Worm (Caenorhabditis elegans): Measurements from ENCODE around the gene clp-2.

The clp-2 gene

ce11 chrIII:4688965-4689364, 14.9 kb downstream of the clp-2 start, which contains the start of gene ppat-1:
Gene ppat-1, plus strand, starts transcription at chrIII:4689280.
- no peak for TF ChIP-seq nhr-43 (tag; optimal IDR thresholded peaks at IDR 0.05; ENCODE audit: poor library complexity, severe bottlenecking)
- TF ChIP-seq elt-2 (tag; optimal IDR thresholded peaks at IDR 0.05), result peak; percentile 41

DNA sequence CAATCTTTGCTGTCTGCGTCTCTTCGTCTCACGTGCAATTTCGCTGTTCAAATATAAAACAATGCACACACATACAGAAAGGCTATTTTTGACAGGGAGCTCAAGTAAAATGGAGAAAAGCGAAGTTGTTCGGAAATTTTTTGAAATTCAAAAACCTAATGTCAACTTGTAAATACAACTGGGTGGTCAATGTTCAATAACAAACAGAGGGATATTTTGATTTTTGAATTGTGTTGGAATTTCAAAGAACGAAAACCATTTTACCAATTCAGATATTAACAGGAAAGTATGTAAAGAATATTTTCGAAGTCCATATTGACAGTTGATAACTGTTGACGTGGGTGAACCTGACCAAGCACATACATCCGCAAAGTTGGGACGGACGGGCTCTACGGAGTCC, 15.5 kb downstream of the clp-2 start, which contains the start of gene tag-243:
Gene tag-243 (minus strand): TSS at position 101 of the 400 bp plus-strand sequence.
- TF ChIP-seq sea-2 (GFP tag; optimal IDR thresholded peaks at IDR 0.05) (no peak), lsy-12 (tag; optimal IDR thresholded peaks at IDR 0.05) (no peak), nhr-11 (tag; optimal IDR thresholded peaks at IDR 0.05) (no peak), pha-4 (tag; optimal IDR thresholded peaks at IDR 0.05) (peak; percentile 19)

ce11 chrIII:4687134-4687533, 16.7 kb downstream of the clp-2 start:
- TF ChIP-seq mml-1 (tag; optimal IDR thresholded peaks at IDR 0.05), result no peak
- no peak for TF ChIP-seq nhr-12 (tag; optimal IDR thresholded peaks at IDR 0.05)
- no peak for TF ChIP-seq nhr-23 (tag; optimal IDR thresholded peaks at IDR 0.05)
- TF ChIP-seq ztf-11 (tag; optimal IDR thresholded peaks at IDR 0.05), result no peak
- no peak for TF ChIP-seq nhr-77 (tag; optimal IDR thresholded peaks at IDR 0.05)
- TF ChIP-seq ZK546.5 (tag; optimal IDR thresholded peaks at IDR 0.05), result no peak
- TF ChIP-seq nhr-76 (tag; optimal IDR thresholded peaks at IDR 0.05), result no peak
- TF ChIP-seq fkh-2 (tag; optimal IDR thresholded peaks at IDR 0.05), result no peak
- no peak for TF ChIP-seq nhr-67 (tag; optimal IDR thresholded peaks at IDR 0.05)
- TF ChIP-seq nhr-28 (tag; optimal IDR thresholded peaks at IDR 0.05), result no peak
- no peak for TF ChIP-seq lsy-12 (tag; optimal IDR thresholded peaks at IDR 0.05)
- no peak for TF ChIP-seq mdl-1 (tag; optimal IDR thresholded peaks at IDR 0.05)
- TF ChIP-seq fos-1 (tag; optimal IDR thresholded peaks at IDR 0.05), result no peak
- TF ChIP-seq unc-62 (GFP tag; optimal IDR thresholded peaks at IDR 0.05), result no peak
- no peak for TF ChIP-seq elt-1 (tag; optimal IDR thresholded peaks at IDR 0.05)
- TF ChIP-seq ceh-28 (tag; optimal IDR thresholded peaks at IDR 0.05), result no peak
- no peak for TF ChIP-seq nhr-11 (tag; optimal IDR thresholded peaks at IDR 0.05)

DNA sequence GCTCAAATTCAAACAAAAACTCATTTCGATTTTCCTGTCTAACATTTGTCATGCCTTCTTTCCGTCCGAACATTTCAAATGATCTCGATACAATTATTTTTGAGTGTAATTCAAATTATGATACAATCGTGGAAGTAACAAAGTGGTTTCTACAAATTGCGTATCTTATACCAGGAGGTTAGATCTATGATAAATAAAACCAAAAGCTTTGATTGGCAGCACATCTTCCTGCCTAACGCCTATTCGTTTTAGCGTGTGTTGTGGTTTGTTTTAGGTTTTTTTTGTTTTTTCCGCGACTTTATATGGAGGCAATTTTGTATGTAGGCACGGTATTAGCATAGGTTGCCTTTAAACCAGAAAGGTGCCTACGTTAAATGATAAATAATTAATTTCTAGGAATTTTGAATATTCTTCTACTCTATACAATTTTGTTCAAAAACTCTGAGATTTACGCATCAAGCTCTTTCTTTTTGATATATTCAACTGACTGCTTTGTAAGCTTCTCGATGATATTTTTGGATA, 23.8 kb downstream of the clp-2 start, which contains the start of gene srg-11:
Gene srg-11 (plus strand): TSS at position 51 of the 522 bp plus-strand sequence.
- TF ChIP-seq nhr-28 (tag; optimal IDR thresholded peaks at IDR 0.05) (no peak), ceh-28 (tag; optimal IDR thresholded peaks at IDR 0.05) (no peak), elt-3 (tag; optimal IDR thresholded peaks at IDR 0.05) (no peak), egl-27 (tag; optimal IDR thresholded peaks at IDR 0.05) (no peak), snpc-4 (tag; optimal IDR thresholded peaks at IDR 0.05) (no peak), jun-1 (tag; optimal IDR thresholded peaks at IDR 0.05) (no peak), elt-2 (tag; optimal IDR thresholded peaks at IDR 0.05) (no peak), tbx-2 (tag; optimal IDR thresholded peaks at IDR 0.05) (no peak), mml-1 (tag; optimal IDR thresholded peaks at IDR 0.05) (no peak), lin-39 (tag; optimal IDR thresholded peaks at IDR 0.05) (no peak), elt-1 (tag; optimal IDR thresholded peaks at IDR 0.05) (no peak), ama-1 (optimal IDR thresholded peaks at IDR 0.05) (no peak), nhr-77 (tag; optimal IDR thresholded peaks at IDR 0.05) (no peak)

DNA sequence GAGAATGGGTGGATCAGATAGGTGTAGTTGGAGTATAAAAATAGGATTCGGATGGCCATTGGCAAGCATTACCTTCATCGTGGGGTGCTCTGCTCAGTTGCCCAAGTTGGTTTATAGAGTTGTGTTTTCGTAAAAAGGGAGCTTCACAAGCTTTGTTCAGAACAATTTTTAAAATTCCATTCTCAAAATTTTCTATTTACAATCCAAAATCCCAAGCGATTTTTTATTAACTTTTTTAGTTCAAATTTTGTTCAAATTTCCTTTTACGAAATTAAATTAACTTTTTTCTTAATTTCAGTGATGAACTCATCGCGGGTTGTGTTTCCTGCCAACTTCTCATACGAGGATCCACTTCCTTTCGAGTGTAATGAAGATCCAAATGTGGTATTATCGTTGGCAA, 26.4 kb downstream of the clp-2 start, which contains the start of gene srg-10:
Gene srg-10 (plus strand): TSS at position 301 of the 400 bp plus-strand sequence.
- no peak for TF ChIP-seq ceh-9 (tag; optimal IDR thresholded peaks at IDR 0.05)
- no peak for TF ChIP-seq unc-39 (tag; optimal IDR thresholded peaks at IDR 0.05)
- TF ChIP-seq nhr-25 (tag; optimal IDR thresholded peaks at IDR 0.05), result no peak
- TF ChIP-seq nhr-28 (tag; optimal IDR thresholded peaks at IDR 0.05), result no peak
- TF ChIP-seq snpc-4 (tag; optimal IDR thresholded peaks at IDR 0.05), result no peak

ce11 chrIII:4671949-4672348, 31.9 kb downstream of the clp-2 start, which contains the start of gene srg-13:
Gene srg-13, plus strand, starts transcription at chrIII:4672249.
- no peak for TF ChIP-seq snpc-4 (tag; optimal IDR thresholded peaks at IDR 0.05)
- TF ChIP-seq ceh-9 (tag; optimal IDR thresholded peaks at IDR 0.05), result no peak
- TF ChIP-seq R02D3.7 (tag; optimal IDR thresholded peaks at IDR 0.05), result no peak
- TF ChIP-seq nhr-67 (tag; optimal IDR thresholded peaks at IDR 0.05), result no peak
- no peak for TF ChIP-seq pqm-1 (tag; optimal IDR thresholded peaks at IDR 0.05)
- TF ChIP-seq tbx-2 (tag; optimal IDR thresholded peaks at IDR 0.05), result no peak
- no peak for TF ChIP-seq ceh-82 (tag; optimal IDR thresholded peaks at IDR 0.05)
- no peak for TF ChIP-seq hmg-11 (tag; optimal IDR thresholded peaks at IDR 0.05)
- no peak for TF ChIP-seq ceh-16 (tag; optimal IDR thresholded peaks at IDR 0.05)
- no peak for TF ChIP-seq egl-5 (tag; optimal IDR thresholded peaks at IDR 0.05)

All from whole organism, L3 larva.